Worm (Caenorhabditis elegans) whole organism, young adult: Measurements from ENCODE around the gene ugt-67.

Experiments used
- nhr-179 ChIP-seq: sonication (generic microtip); optimal IDR thresholded peaks from 2 replicates; lab custom pipeline; 2016; ENCODE audit warnings: mild to moderate bottlenecking, missing genetic modification characterization, missing compliant biosample characterization
- pha-4 ChIP-seq: fragments of 150-350 bp; sonication (generic microtip); optimal IDR thresholded peaks from 2 replicates; lab custom pipeline; 2014; ENCODE audit warnings: missing biosample characterization, missing genetic modification reagents, missing genetic modification characterization

ce11 chrV:4881377-4881776 is 19.8 kb upstream of the ugt-67 start, which contains the start of gene str-32:
- no peak for TF ChIP-seq nhr-179 (tag; lab: Kevin White, UChicago)
- TF ChIP-seq pha-4, result no peak
